Fruit fly (Drosophila melanogaster) whole organism, embryonic: Measurements from ENCODE around the gene Hsp70Ab.

Source experiments
- Asciz ChIP-seq: fragments of 200-800 bp; sonication (Bioruptor generic); optimal IDR thresholded peaks from 2 replicates; lab custom pipeline; 2017; ENCODE audit warnings: missing biosample characterization, mild to moderate bottlenecking, missing genetic modification characterization, missing genetic modification reagents
- CG10366 ChIP-seq: fragments of 200-800 bp; sonication (Bioruptor generic); IDR thresholded peaks from 2 replicates; pipeline ENCODE4 v1.3.6; 2022; ENCODE audit warnings: missing biosample characterization, missing genetic modification characterization
- CG10431 ChIP-seq: fragments of 200-800 bp; sonication (Bioruptor generic); optimal IDR thresholded peaks from 3 replicates; lab custom pipeline; 2018; ENCODE audit warnings: missing biosample characterization, mild to moderate bottlenecking, missing genetic modification characterization
- CG12104 ChIP-seq: fragments of 200-800 bp; sonication (Bioruptor generic); optimal IDR thresholded peaks from 3 replicates; lab custom pipeline; 2016; ENCODE audit warnings: missing biosample characterization, missing genetic modification characterization
- CG12299 ChIP-seq: fragments of 200-800 bp; sonication (Bioruptor generic); optimal IDR thresholded peaks from 2 replicates; lab custom pipeline; 2018; ENCODE audit warnings: missing biosample characterization, mild to moderate bottlenecking, missing genetic modification characterization
- CG12744 ChIP-seq: fragments of 200-800 bp; sonication (Bioruptor generic); optimal IDR thresholded peaks from 2 replicates; lab custom pipeline; 2016; ENCODE audit warnings: missing biosample characterization, missing genetic modification characterization
- CG1603 ChIP-seq: fragments of 200-800 bp; sonication (Bioruptor generic); optimal IDR thresholded peaks from 2 replicates; lab custom pipeline; 2019; ENCODE audit warnings: missing biosample characterization, mild to moderate bottlenecking, missing genetic modification characterization, moderate library complexity
- CG16863 ChIP-seq: fragments of 200-800 bp; sonication (Bioruptor generic); optimal IDR thresholded peaks from 3 replicates; lab custom pipeline; 2016; ENCODE audit warnings: missing biosample characterization, missing genetic modification characterization
- CG18599 ChIP-seq: fragments of 200-800 bp; sonication (Bioruptor generic); optimal IDR thresholded peaks from 3 replicates; lab custom pipeline; 2017; ENCODE audit warnings: missing biosample characterization, missing genetic modification characterization, mild to moderate bottlenecking, moderate library complexity, missing genetic modification reagents
- CG2116 ChIP-seq: fragments of 200-800 bp; sonication (Bioruptor generic); optimal IDR thresholded peaks from 3 replicates; lab custom pipeline; 2018; ENCODE audit warnings: missing biosample characterization, mild to moderate bottlenecking, missing genetic modification characterization
- CG2199 ChIP-seq: fragments of 200-800 bp; sonication (Bioruptor generic); IDR thresholded peaks from 3 replicates; pipeline ENCODE4 v1.3.6; 2022; ENCODE audit warnings: missing biosample characterization, missing genetic modification characterization
- CG3163 ChIP-seq: fragments of 200-800 bp; sonication (Bioruptor generic); optimal IDR thresholded peaks from 3 replicates; lab custom pipeline; 2016; ENCODE audit warnings: missing biosample characterization, missing genetic modification characterization
- CG32772 ChIP-seq: fragments of 200-800 bp; sonication (Bioruptor generic); IDR thresholded peaks from 2 replicates; pipeline ENCODE4 v1.3.6; 2022; ENCODE audit warnings: missing biosample characterization, missing genetic modification characterization
- CG33557 ChIP-seq: fragments of 200-800 bp; sonication (Bioruptor generic); optimal IDR thresholded peaks from 2 replicates; lab custom pipeline; 2019; ENCODE audit warnings: missing biosample characterization, mild to moderate bottlenecking, missing genetic modification characterization, moderate library complexity
- CG3995 ChIP-seq: fragments of 200-800 bp; sonication (Bioruptor generic); optimal IDR thresholded peaks from 3 replicates; lab custom pipeline; 2016; ENCODE audit warnings: missing biosample characterization, missing genetic modification characterization
- CG4707 ChIP-seq: fragments of 200-800 bp; sonication (Bioruptor generic); optimal IDR thresholded peaks from 2 replicates; lab custom pipeline; 2018; ENCODE audit warnings: missing biosample characterization, mild to moderate bottlenecking, missing genetic modification characterization, moderate library complexity
- CG4820 ChIP-seq: fragments of 200-800 bp; sonication (Bioruptor generic); optimal IDR thresholded peaks from 3 replicates; lab custom pipeline; 2016; ENCODE audit warnings: missing biosample characterization, missing genetic modification characterization
- CG6813 ChIP-seq: fragments of 200-800 bp; sonication (Bioruptor generic); optimal IDR thresholded peaks from 2 replicates; lab custom pipeline; 2017; ENCODE audit warnings: missing biosample characterization, missing genetic modification characterization, mild to moderate bottlenecking, moderate library complexity, missing genetic modification reagents
- CG8944 ChIP-seq: fragments of 200-800 bp; sonication (Bioruptor generic); optimal IDR thresholded peaks from 3 replicates; lab custom pipeline; 2016; ENCODE audit warnings: missing biosample characterization, missing genetic modification characterization
- D ChIP-seq, 2 experiments: fragments of 200-800 bp in 1 of 2; fragments of >200 bp in 1 of 2; sonication (Bioruptor generic) in 1 of 2; optimal IDR thresholded peaks; 2 replicates in 1 of 2; 3 replicates in 1 of 2; lab custom pipeline; 2017; ENCODE audit warnings: mild to moderate bottlenecking in 1 of 2, missing biosample characterization in 1 of 2, missing genetic modification characterization in 1 of 2, missing genetic modification reagents in 1 of 2
- Drgx ChIP-seq: fragments of 200-800 bp; sonication (Bioruptor generic); IDR thresholded peaks from 2 replicates; pipeline ENCODE4 v1.3.6; 2022; ENCODE audit warnings: missing biosample characterization, missing genetic modification characterization
- Hmr ChIP-seq: fragments of 200-800 bp; sonication (Bioruptor generic); optimal IDR thresholded peaks from 3 replicates; lab custom pipeline; 2017; ENCODE audit warnings: mild to moderate bottlenecking, missing biosample characterization, missing genetic modification reagents, missing genetic modification characterization
- Hsf ChIP-seq: fragments of 200-800 bp; sonication (Bioruptor generic); optimal IDR thresholded peaks from 3 replicates; lab custom pipeline; 2016; ENCODE audit warnings: missing biosample characterization, missing genetic modification characterization
- Med ChIP-seq: fragments of 200-800 bp; sonication (Bioruptor generic); peaks from one replicate; lab custom pipeline; 2016; ENCODE audit warnings: missing biosample characterization, missing genetic modification characterization, mild to moderate bottlenecking, inconsistent platforms, moderate library complexity
- Sox100B ChIP-seq: fragments of 200-800 bp; sonication (Bioruptor generic); optimal IDR thresholded peaks from 3 replicates; lab custom pipeline; 2018; ENCODE audit warnings: missing biosample characterization, mild to moderate bottlenecking, missing genetic modification characterization
- TFAM ChIP-seq: fragments of 200-800 bp; sonication (Bioruptor generic); optimal IDR thresholded peaks from 2 replicates; lab custom pipeline; 2017; ENCODE audit warnings: missing biosample characterization, missing genetic modification characterization, inconsistent platforms
- Trl ChIP-seq, 3 experiments: fragments of >200 bp in 2 of 3; fragments of 200-800 bp in 1 of 3; sonication (Bioruptor generic) in 1 of 3; optimal IDR thresholded peaks; 2 replicates in 1 of 3; 3 replicates in 2 of 3; lab custom pipeline; 2016 to 2017; ENCODE audit warnings: missing biosample characterization in 1 of 3, missing genetic modification characterization in 1 of 3
- abd-A ChIP-seq: fragments of 200-800 bp; sonication (Bioruptor generic); optimal IDR thresholded peaks from 3 replicates; lab custom pipeline; 2019; ENCODE audit warnings: missing biosample characterization, mild to moderate bottlenecking, missing genetic modification characterization, moderate library complexity
- chn ChIP-seq: fragments of 200-800 bp; sonication (Bioruptor generic); optimal IDR thresholded peaks from 2 replicates; lab custom pipeline; 2016; ENCODE audit warnings: missing biosample characterization, missing genetic modification characterization
- cwo ChIP-seq: fragments of 200-800 bp; sonication (Bioruptor generic); optimal IDR thresholded peaks from 3 replicates; lab custom pipeline; 2017; ENCODE audit warnings: missing biosample characterization, missing genetic modification characterization, mild to moderate bottlenecking, moderate library complexity, missing genetic modification reagents
- dan ChIP-seq: fragments of 200-800 bp; sonication (Bioruptor generic); IDR thresholded peaks from 2 replicates; pipeline ENCODE4 v1.3.6; 2022; ENCODE audit warnings: missing biosample characterization, missing genetic modification characterization
- en ChIP-seq: fragments of 200-800 bp; sonication (Bioruptor generic); optimal IDR thresholded peaks from 2 replicates; lab custom pipeline; 2016; ENCODE audit warnings: missing biosample characterization, missing genetic modification characterization
- eyg ChIP-seq: fragments of 200-800 bp; sonication (Bioruptor generic); optimal IDR thresholded peaks from 3 replicates; lab custom pipeline; 2016; ENCODE audit warnings: missing biosample characterization, missing genetic modification characterization
- grn ChIP-seq: fragments of 200-800 bp; sonication (Bioruptor generic); optimal IDR thresholded peaks from 3 replicates; lab custom pipeline; 2017; ENCODE audit warnings: missing biosample characterization, missing genetic modification characterization
- ken ChIP-seq: fragments of 200-800 bp; sonication (Bioruptor generic); IDR thresholded peaks from 3 replicates; pipeline ENCODE4 v1.3.6; 2022; ENCODE audit warnings: missing biosample characterization, missing genetic modification characterization
- nau ChIP-seq: fragments of 200-800 bp; sonication (Bioruptor generic); optimal IDR thresholded peaks from 3 replicates; lab custom pipeline; 2017; ENCODE audit warnings: missing biosample characterization, mild to moderate bottlenecking, missing genetic modification characterization, missing genetic modification reagents
- otp ChIP-seq: fragments of 200-800 bp; sonication (Bioruptor generic); IDR thresholded peaks from 3 replicates; pipeline ENCODE4, ENCODE4 v1.3.6; 2022; ENCODE audit warnings: missing biosample characterization, missing genetic modification characterization
- p53 ChIP-seq: fragments of 200-800 bp; sonication (Bioruptor generic); optimal IDR thresholded peaks from 2 replicates; lab custom pipeline; 2016; ENCODE audit warnings: missing biosample characterization, missing genetic modification characterization
- phol ChIP-seq: fragments of 200-800 bp; sonication (Bioruptor generic); optimal IDR thresholded peaks from 3 replicates; lab custom pipeline; 2018; ENCODE audit warnings: missing biosample characterization, mild to moderate bottlenecking, missing genetic modification characterization, moderate library complexity
- sens ChIP-seq: fragments of 200-800 bp; sonication (Bioruptor generic); peaks from one replicate; lab custom pipeline; 2016; ENCODE audit warnings: missing biosample characterization, missing genetic modification characterization
- slbo ChIP-seq: fragments of 200-800 bp; sonication (Bioruptor generic); IDR thresholded peaks from 2 replicates; pipeline ENCODE4 v1.3.6; 2022; ENCODE audit warnings: missing biosample characterization, missing genetic modification characterization
- so ChIP-seq: fragments of 200-800 bp; sonication (Bioruptor generic); IDR thresholded peaks from 3 replicates; pipeline ENCODE4 v1.3.6; 2022; ENCODE audit warnings: missing biosample characterization, missing genetic modification characterization
- tll ChIP-seq, 2 experiments: fragments of 200-800 bp in 1 of 2; fragments of >200 bp in 1 of 2; sonication (Bioruptor generic) in 1 of 2; optimal IDR thresholded peaks; 2 replicates each; lab custom pipeline; 2017 to 2019; ENCODE audit warnings: missing biosample characterization in 2 of 2, missing genetic modification characterization in 2 of 2, mild to moderate bottlenecking in 1 of 2, moderate library complexity in 1 of 2
- tna ChIP-seq: fragments of 200-800 bp; sonication (Bioruptor generic); IDR thresholded peaks from 2 replicates; pipeline ENCODE4 v1.3.6; 2022; ENCODE audit warnings: missing biosample characterization, missing genetic modification characterization; ENCODE audit not compliant: partially characterized antibody
- unpg ChIP-seq: fragments of 200-800 bp; sonication (Bioruptor generic); optimal IDR thresholded peaks from 3 replicates; lab custom pipeline; 2018; ENCODE audit warnings: missing biosample characterization, mild to moderate bottlenecking, missing genetic modification characterization, moderate library complexity
- zen ChIP-seq: fragments of 200-800 bp; sonication (Bioruptor generic); optimal IDR thresholded peaks from 3 replicates; lab custom pipeline; 2018; ENCODE audit warnings: missing biosample characterization, mild to moderate bottlenecking, missing genetic modification characterization, moderate library complexity
- zen2 ChIP-seq: fragments of 200-800 bp; sonication (Bioruptor generic); IDR thresholded peaks from 3 replicates; pipeline ENCODE4 v1.3.6; 2022; ENCODE audit warnings: missing biosample characterization, missing genetic modification characterization; ENCODE audit not compliant: partially characterized antibody

The Hsp70Ab gene

dm6 chr3R:11992934-11993670 is 34.8 kb downstream of the Hsp70Ab start, which contains the start of gene mfas (continued):
- TF ChIP-seq zen2 (peak; percentile 6; the same call in 1 of the 3 replicates), Drgx (peak; percentile 42; the same call in 1 of the 2 replicates), p53 (no peak), en (GFP tag; lab: Kevin White, UChicago) (no peak), CG4707 (GFP tag; lab: Kevin White, UChicago) (peak; percentile 6), grn (GFP tag; lab: Kevin White, UChicago) (no peak), CG18599 (GFP tag; lab: Kevin White, UChicago) (peak; percentile 26), CG10366 (GFP tag; lab: Robert Waterston, UW) (no peak), ken (GFP tag; lab: Robert Waterston, UW) (no peak), sens (GFP tag; lab: Kevin White, UChicago) (peak; percentile 66), otp (GFP tag; lab: Robert Waterston, UW) (0 out of 3 replicates have a peak, but pooled peaks have one; percentile 27), TFAM (no peak), CG12104 (GFP tag; lab: Kevin White, UChicago) (no peak), CG10431 (peak; percentile 20), tna (GFP tag; lab: Robert Waterston, UW) (no peak), CG1603 (tag; lab: Kevin White, UChicago) (peak; percentile 35), phol (tag; lab: Kevin White, UChicago) (no peak), so (GFP tag; lab: Robert Waterston, UW) (no peak), Hmr (GFP tag; lab: Kevin White, UChicago) (peak; percentile 21), unpg (GFP tag; lab: Kevin White, UChicago) (peak; percentile 25), CG8944 (GFP tag; lab: Kevin White, UChicago) (no peak), eyg (no peak), CG3995 (peak; percentile 1), CG2199 (GFP tag; lab: Robert Waterston, UW) (peak; percentile 10; the same call in 1 of the 3 replicates), CG12744 (no peak), dan (GFP tag; lab: Robert Waterston, UW) (no peak), CG33557 (GFP tag; lab: Kevin White, UChicago) (peak; percentile 41), cwo (GFP tag; lab: Kevin White, UChicago) (no peak), Sox100B (GFP tag; lab: Kevin White, UChicago) (peak; percentile 18), CG2116 (GFP tag; lab: Kevin White, UChicago) (no peak), CG6813 (GFP tag; lab: Kevin White, UChicago) (peak; percentile 54), CG3163 (GFP tag; lab: Kevin White, UChicago) (peak; percentile 32), slbo (GFP tag; lab: Robert Waterston, UW) (no peak), CG32772 (no peak), nau (GFP tag; lab: Kevin White, UChicago) (peak; percentile 63)

- TF ChIP-seq CG4820 (GFP tag; lab: Kevin White, UChicago) = no peak
- TF ChIP-seq D (optimal IDR thresholded peaks at IDR 0.05; lab: Kevin White, UChicago) = peak; percentile 8
- TF ChIP-seq D (GFP tag; optimal IDR thresholded peaks at IDR 0.05; lab: Kevin White, UChicago) = no peak
- no peak for TF ChIP-seq CG16863 (GFP tag; lab: Kevin White, UChicago)
- TF ChIP-seq zen (tag; lab: Kevin White, UChicago) = peak; percentile 74
- TF ChIP-seq tll (GFP tag; optimal IDR thresholded peaks at IDR 0.05; lab: Kevin White, UChicago) = peak in 1 of 2 experiments; percentile 68
- no peak for TF ChIP-seq Hsf
- no peak for TF ChIP-seq abd-A (tag; lab: Kevin White, UChicago)
- no peak for TF ChIP-seq Trl (optimal IDR thresholded peaks at IDR 0.05; lab: Kevin White, UChicago)
- no peak for TF ChIP-seq Trl (GFP tag; optimal IDR thresholded peaks at IDR 0.05; lab: Kevin White, UChicago)
- TF ChIP-seq chn (GFP tag; lab: Kevin White, UChicago) = no peak
- TF ChIP-seq Med (GFP tag; lab: Kevin White, UChicago) = peak; percentile 56
- TF ChIP-seq Asciz (GFP tag; lab: Kevin White, UChicago) = no peak
- no peak for TF ChIP-seq CG12299 (tag; lab: Kevin White, UChicago)
Observed at dm6 chr3R:11998130-11998529, 39.8 kb downstream of the Hsp70Ab start.
